Fruit fly (Drosophila melanogaster): ENCODE data around the gene psd.

Gene psd

DNA sequence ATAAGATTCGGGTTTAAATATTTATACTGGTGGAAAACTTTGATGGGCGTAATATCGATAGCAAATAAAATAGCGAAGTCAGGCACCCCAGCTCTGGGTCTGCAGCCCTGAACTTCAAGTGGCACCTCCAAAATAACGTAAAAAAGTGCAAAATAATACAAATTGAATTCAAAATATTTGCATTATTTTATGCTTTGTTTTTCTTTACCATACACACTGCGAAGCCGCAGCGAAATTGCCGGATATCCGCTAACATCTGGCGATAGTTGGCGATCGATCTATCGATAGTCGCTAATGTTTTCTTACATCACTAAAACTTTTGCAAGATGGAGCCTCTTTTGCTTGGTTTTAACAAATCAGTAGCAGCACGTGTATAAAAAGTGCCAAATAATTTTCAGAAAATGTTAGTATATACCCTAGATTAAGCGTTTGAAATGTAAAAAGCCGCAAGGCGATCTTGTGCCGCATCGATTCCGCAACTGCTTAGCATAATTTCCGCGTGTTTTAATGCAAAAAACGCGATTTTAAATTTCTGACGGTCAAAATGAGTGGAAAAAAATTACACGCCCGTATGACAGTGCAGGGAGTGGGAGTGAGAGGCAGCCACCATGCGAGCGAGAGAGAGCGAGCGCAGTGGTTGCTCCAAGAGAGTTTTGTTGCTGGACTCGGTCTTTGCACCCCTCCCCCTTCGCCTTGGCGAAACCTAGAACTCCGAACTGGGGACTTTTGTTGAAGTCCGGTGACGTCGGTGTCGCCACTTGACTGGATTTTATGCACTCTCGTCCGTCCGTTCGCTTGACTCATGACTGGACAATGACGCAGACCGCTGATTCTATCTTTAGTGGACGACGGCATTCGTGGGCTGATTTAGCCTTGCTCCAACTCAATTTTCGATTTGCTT lies 16.9 kb upstream of the psd start, which contains the start of gene eIF4A (continued):
- TF ChIP-seq CG6654 (GFP tag; optimal IDR thresholded peaks at IDR 0.05) = no peak
- no peak for TF ChIP-seq CG7786 (GFP tag; optimal IDR thresholded peaks at IDR 0.05)
- peak; percentile 36 for TF ChIP-seq HmgD (GFP tag; optimal IDR thresholded peaks at IDR 0.05)
- TF ChIP-seq dpn (GFP tag; optimal IDR thresholded peaks at IDR 0.05) = no peak
- TF ChIP-seq CG9797 (GFP tag; optimal IDR thresholded peaks at IDR 0.05) = peak; percentile 8
- TF ChIP-seq CG10274 (GFP tag; optimal IDR thresholded peaks at IDR 0.05) = no peak
- TF ChIP-seq gcm (GFP tag; optimal IDR thresholded peaks at IDR 0.05) = peak; percentile 75
- no peak for TF ChIP-seq CG16779 (GFP tag; IDR thresholded peaks at IDR 0.05)
- TF ChIP-seq aop (GFP tag; IDR thresholded peaks at IDR 0.05) = no peak
- peak; percentile 0 for TF ChIP-seq abd-A (tag; optimal IDR thresholded peaks at IDR 0.05)
- TF ChIP-seq H15 (GFP tag; IDR thresholded peaks at IDR 0.05) = no peak
- TF ChIP-seq Dll (GFP tag; IDR thresholded peaks at IDR 0.05; ENCODE audit: partially characterized antibody) = no peak
- TF ChIP-seq insv (GFP tag; optimal IDR thresholded peaks at IDR 0.05) = no peak
- TF ChIP-seq CG15479 (GFP tag; optimal IDR thresholded peaks at IDR 0.05) = no peak
- no peak for TF ChIP-seq onecut (GFP tag; IDR thresholded peaks at IDR 0.05)
- TF ChIP-seq al (GFP tag; IDR thresholded peaks at IDR 0.05) = no peak
- no peak for TF ChIP-seq E2f1 (GFP tag; IDR thresholded peaks at IDR 0.05)
- TF ChIP-seq CG17912 (GFP tag; optimal IDR thresholded peaks at IDR 0.05) = no peak
- TF ChIP-seq Stat92E (GFP tag; optimal IDR thresholded peaks at IDR 0.05) = peak in 1 of 3 experiments; percentile 2
- TF ChIP-seq kay (GFP tag; optimal IDR thresholded peaks at IDR 0.05) = no peak
- TF ChIP-seq CG1603 (tag; optimal IDR thresholded peaks at IDR 0.05) = peak; percentile 66
- no peak for TF ChIP-seq disco-r (GFP tag; optimal IDR thresholded peaks at IDR 0.05)
- TF ChIP-seq prd (optimal IDR thresholded peaks at IDR 0.05) = no peak
- TF ChIP-seq prd (GFP tag; IDR thresholded peaks at IDR 0.05) = no peak
- no peak for TF ChIP-seq hb (GFP tag; IDR thresholded peaks at IDR 0.05; ENCODE audit: partially characterized antibody)
- TF ChIP-seq CG6791 (GFP tag; IDR thresholded peaks at IDR 0.05; ENCODE audit: partially characterized antibody) = no peak
- peak; percentile 24 for TF ChIP-seq YL-1 (GFP tag; optimal IDR thresholded peaks at IDR 0.05)
- TF ChIP-seq sens-2 (GFP tag; IDR thresholded peaks at IDR 0.05) = no peak
- no peak for TF ChIP-seq Dek (tag; optimal IDR thresholded peaks at IDR 0.05)
- TF ChIP-seq schlank (tag; optimal IDR thresholded peaks at IDR 0.05) = peak; percentile 19
- TF ChIP-seq amos (GFP tag; IDR thresholded peaks at IDR 0.05; ENCODE audit: partially characterized antibody) = no peak
- TF ChIP-seq CG17829 (tag; optimal IDR thresholded peaks at IDR 0.05) = peak; percentile 12
- no peak for TF ChIP-seq ro (GFP tag; IDR thresholded peaks at IDR 0.05)
- TF ChIP-seq pum (GFP tag; optimal IDR thresholded peaks at IDR 0.05) = no peak
- TF ChIP-seq Ets97D (GFP tag; optimal IDR thresholded peaks at IDR 0.05) = peak; percentile 96
- TF ChIP-seq Taf1 (GFP tag; IDR thresholded peaks at IDR 0.05) = no peak
- TF ChIP-seq CG9437 (GFP tag; optimal IDR thresholded peaks at IDR 0.05) = peak; percentile 89
- no peak for TF ChIP-seq slbo (GFP tag; IDR thresholded peaks at IDR 0.05)
- TF ChIP-seq pan (optimal IDR thresholded peaks at IDR 0.05) = no peak
- TF ChIP-seq pan (GFP tag; optimal IDR thresholded peaks at IDR 0.05 in 1 of 2, IDR thresholded peaks at IDR 0.05 in 1 of 2) = no peak

All from whole organism, embryonic.